Worm (Caenorhabditis elegans) whole organism, L4 larva: ENCODE results near the gene K01D12.8.

Experiments
- F37D6.2 ChIP-seq: sonication (generic microtip); optimal IDR thresholded peaks from 2 replicates; lab custom pipeline; 2016; ENCODE audit warnings: mild to moderate bottlenecking, missing genetic modification characterization, missing compliant biosample characterization
- aly-2 ChIP-seq: sonication (generic microtip); optimal IDR thresholded peaks from 2 replicates; lab custom pipeline; 2018; ENCODE audit warnings: missing biosample characterization, missing genetic modification characterization
- madf-5 ChIP-seq, 2 experiments: fragments of 200-800 bp; sonication (Bioruptor generic); IDR thresholded peaks; 2 replicates each; pipeline ENCODE4 v1.3.6; 2022; ENCODE audit warnings: missing compliant biosample characterization in 2 of 2, missing genetic modification characterization in 2 of 2
- unc-39 ChIP-seq: sonication (generic microtip); optimal IDR thresholded peaks from 2 replicates; lab custom pipeline; 2017; ENCODE audit warnings: missing biosample characterization, missing genetic modification characterization

ce11 chrV:12433717-12434116 is 31.3 kb downstream of the K01D12.8 start, which contains the start of gene srh-25:
- no peak for TF ChIP-seq unc-39
- TF ChIP-seq aly-2 (tag; lab: Kevin White, UChicago), result no peak
- TF ChIP-seq F37D6.2 (tag; lab: Kevin White, UChicago), result no peak
- no peak for TF ChIP-seq madf-5 (GFP tag; IDR thresholded peaks at IDR 0.05; lab: Robert Waterston, UW)
